Worm (Caenorhabditis elegans): ENCODE data around the gene F07A11.5.
A peak's percentile ranks its signal among the peaks of the same experiment; 100 is the strongest.

The F07A11.5 gene

DNA sequence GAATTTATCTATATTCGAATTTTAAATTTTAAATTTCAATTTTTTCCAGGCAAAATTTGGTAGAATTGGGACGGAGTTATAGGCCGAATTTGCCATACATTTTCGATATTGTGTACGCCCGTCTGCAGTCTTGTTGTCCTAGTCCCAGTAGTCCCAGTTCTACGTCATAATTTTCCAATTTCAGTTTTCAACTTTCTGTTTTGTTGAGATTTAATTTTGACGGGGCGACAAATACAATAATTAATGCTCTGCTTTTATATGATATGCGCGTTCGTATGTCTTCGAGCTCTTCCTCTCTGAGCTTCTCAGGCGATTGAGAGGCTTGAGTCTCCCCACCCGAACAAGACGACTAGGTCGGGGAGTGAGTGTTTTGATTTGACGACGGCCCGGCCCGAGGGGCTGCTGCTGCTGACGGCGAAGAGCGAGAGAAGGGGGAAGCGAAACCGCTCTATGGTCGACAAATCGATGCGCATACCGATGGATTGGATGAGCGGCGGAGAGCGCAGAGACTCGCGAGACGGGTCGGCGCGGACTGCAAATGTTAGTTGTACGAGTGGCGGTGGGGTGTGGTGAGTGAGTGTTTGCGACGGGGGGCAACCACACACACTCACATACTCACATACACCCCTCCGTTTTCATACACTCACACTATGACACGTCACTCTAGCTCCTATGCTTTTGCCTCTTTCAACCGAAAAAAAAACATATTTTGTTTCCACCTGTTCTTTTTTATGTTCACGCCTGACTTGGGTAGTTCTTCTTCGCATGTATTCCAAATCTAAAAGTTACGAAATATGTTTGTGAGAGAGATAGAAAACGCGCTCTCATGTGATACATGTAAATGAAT, 22.8 kb downstream of the F07A11.5 start (continued):
- TF ChIP-seq Y79H2A.3 (GFP tag; conservative IDR thresholded peaks at IDR 0.05) (no peak), F22D6.2 (tag; optimal IDR thresholded peaks at IDR 0.05) (no peak), F49E8.2 (tag; optimal IDR thresholded peaks at IDR 0.05; ENCODE audit: insufficient read depth) (no peak), hmg-1.2 (GFP tag; IDR thresholded peaks at IDR 0.05) (peak; percentile 67), ceh-79 (tag; optimal IDR thresholded peaks at IDR 0.05) (peak; percentile 30), rpc-1 (optimal IDR thresholded peaks at IDR 0.05) (no peak), rpc-1 (tag; optimal IDR thresholded peaks at IDR 0.05) (no peak), nfyb-1 (GFP tag; IDR thresholded peaks at IDR 0.05) (peak; percentile 82), zim-3 (tag; optimal IDR thresholded peaks at IDR 0.05) (peak; percentile 28), tbp1 (GFP tag; optimal IDR thresholded peaks at IDR 0.05) (peak; percentile 55), dox-1 (GFP tag; IDR thresholded peaks at IDR 0.05) (peak; percentile 80), F57A8.1 (GFP tag; optimal IDR thresholded peaks at IDR 0.05) (no peak), F55B11.4 (tag; optimal IDR thresholded peaks at IDR 0.05; ENCODE audit: borderline replicate concordance, insufficient read depth) (no peak), F39B2.1 (GFP tag; IDR thresholded peaks at IDR 0.05) (no peak), ceh-27 (GFP tag; optimal IDR thresholded peaks at IDR 0.05) (peak; percentile 90), mxl-1 (tag; optimal IDR thresholded peaks at IDR 0.05) (no peak), lin-54 (GFP tag; optimal IDR thresholded peaks at IDR 0.05) (peak; percentile 14), cebp-1 (GFP tag; IDR thresholded peaks at IDR 0.05) (peak; percentile 82), cebp-1 (tag; optimal IDR thresholded peaks at IDR 0.05) (peak; percentile 89), Y67H2A.10 (GFP tag; conservative IDR thresholded peaks at IDR 0.05) (no peak), egrh-3 (GFP tag; IDR thresholded peaks at IDR 0.05) (peak; percentile 95), F10E7.11 (tag; optimal IDR thresholded peaks at IDR 0.05) (no peak), atf-7 (tag; optimal IDR thresholded peaks at IDR 0.05) (peak; percentile 39), pbrm-1 (GFP tag; IDR thresholded peaks at IDR 0.05) (peak; percentile 69; the same call in 1 of the 2 replicates), lsl-1 (GFP tag; optimal IDR thresholded peaks at IDR 0.05) (peak; percentile 3), bed-2 (GFP tag; IDR thresholded peaks at IDR 0.05) (0 out of 2 replicates have a peak, but pooled peaks have one; percentile 57), ceh-91 (GFP tag; IDR thresholded peaks at IDR 0.05) (no peak), B0019.2 (GFP tag; conservative IDR thresholded peaks at IDR 0.05) (no peak), unc-62 (GFP tag; optimal IDR thresholded peaks at IDR 0.05) (no peak), mel-28 (tag; optimal IDR thresholded peaks at IDR 0.05; ENCODE audit: borderline replicate concordance) (no peak), zfh-2 (GFP tag; conservative IDR thresholded peaks at IDR 0.05) (peak; percentile 99), madf-10 (tag; optimal IDR thresholded peaks at IDR 0.05) (peak; percentile 87), let-607 (tag; optimal IDR thresholded peaks at IDR 0.05) (peak; percentile 91 to 92), F37B4.10 (GFP tag; IDR thresholded peaks at IDR 0.05) (no peak), ceh-40 (GFP tag; IDR thresholded peaks at IDR 0.05) (0 out of 2 replicates have a peak, but pooled peaks have one; percentile 5), die-1 (tag; optimal IDR thresholded peaks at IDR 0.05) (peak; percentile 53), fkh-3 (tag; optimal IDR thresholded peaks at IDR 0.05) (no peak), cebp-2 (GFP tag; IDR thresholded peaks at IDR 0.05) (0 out of 2 replicates have a peak, but pooled peaks have one; percentile 30), snpc-1.3 (tag; optimal IDR thresholded peaks at IDR 0.05; ENCODE audit: insufficient read depth) (no peak), ekl-4 (GFP tag; IDR thresholded peaks at IDR 0.05) (peak; percentile 63; the same call in 1 of the 2 replicates), sea-2 (GFP tag; IDR thresholded peaks at IDR 0.05) (no peak), lir-1 (GFP tag; conservative IDR thresholded peaks at IDR 0.05) (peak; percentile 4; the same call in 1 of the 2 replicates), somi-1 (GFP tag; optimal IDR thresholded peaks at IDR 0.05) (peak; percentile 60), snpc-4 (GFP tag; optimal IDR thresholded peaks at IDR 0.05) (no peak), snpc-4 (tag; optimal IDR thresholded peaks at IDR 0.05) (peak; percentile 8 to 49 (median 27)), dpff-1 (tag; optimal IDR thresholded peaks at IDR 0.05) (no peak), rcor-1 (GFP tag; IDR thresholded peaks at IDR 0.05) (peak; percentile 70)

Measured in whole organism, young adult.